Fruit fly (Drosophila melanogaster) whole organism, wandering third instar larva: ENCODE results near the gene Dip-B.
A peak's percentile ranks its signal among the peaks of the same experiment; 100 is the strongest.

Source experiments
- Abd-B ChIP-seq: fragments of >200 bp; optimal IDR thresholded peaks from 2 replicates; lab custom pipeline; 2017; ENCODE audit warnings: missing biosample characterization, missing genetic modification characterization
- CG32264 ChIP-seq: fragments of 200-800 bp; sonication (Bioruptor generic); optimal IDR thresholded peaks from 2 replicates; lab custom pipeline; 2016; ENCODE audit warnings: missing biosample characterization, missing genetic modification characterization
- CG9705 ChIP-seq: fragments of 200-800 bp; sonication (Bioruptor generic); optimal IDR thresholded peaks from 2 replicates; lab custom pipeline; 2018; ENCODE audit warnings: missing biosample characterization, mild to moderate bottlenecking, missing genetic modification characterization
- CrebA ChIP-seq: fragments of 200-800 bp; sonication (Bioruptor generic); optimal IDR thresholded peaks from 2 replicates; lab custom pipeline; 2016; ENCODE audit warnings: missing biosample characterization, mild to moderate bottlenecking, missing genetic modification characterization, borderline replicate concordance
- Dfd ChIP-seq: fragments of >200 bp; optimal IDR thresholded peaks from 2 replicates; lab custom pipeline; 2017; ENCODE audit warnings: missing biosample characterization, missing genetic modification characterization
- Dif ChIP-seq: fragments of 200-275, 200-300 bp; sonication (Bioruptor generic); optimal IDR thresholded peaks from 2 replicates; lab custom pipeline; 2018; ENCODE audit warnings: missing biosample characterization, missing genetic modification characterization; ENCODE audit not compliant: partially characterized antibody
- GATAd ChIP-seq: sonication (Bioruptor generic); optimal IDR thresholded peaks from 2 replicates; lab custom pipeline; 2016; ENCODE audit warnings: missing biosample characterization, missing genetic modification characterization
- HLH106 ChIP-seq: fragments of 200-800 bp; optimal IDR thresholded peaks from 3 replicates; lab custom pipeline; 2019; ENCODE audit warnings: missing biosample characterization, mild to moderate bottlenecking, missing genetic modification characterization, moderate library complexity
- Hnf4 ChIP-seq: fragments of 200-800 bp; sonication (Bioruptor generic); optimal IDR thresholded peaks from 2 replicates; lab custom pipeline; 2016; ENCODE audit warnings: missing biosample characterization, mild to moderate bottlenecking, missing genetic modification characterization
- Hr78 ChIP-seq: fragments of >200 bp; optimal IDR thresholded peaks from 2 replicates; lab custom pipeline; 2017; ENCODE audit warnings: missing biosample characterization, missing genetic modification characterization
- Hr83 ChIP-seq: fragments of 200-300 bp; sonication (Bioruptor generic); optimal IDR thresholded peaks from 2 replicates; lab custom pipeline; 2016; ENCODE audit warnings: missing biosample characterization, mild to moderate bottlenecking, missing genetic modification characterization, moderate library complexity; ENCODE audit not compliant: poor library complexity, severe bottlenecking
- Myc ChIP-seq: fragments of >200 bp; optimal IDR thresholded peaks from 2 replicates; lab custom pipeline; 2017
- OdsH ChIP-seq: fragments of 200-800 bp; sonication (Bioruptor generic); optimal IDR thresholded peaks from 2 replicates; lab custom pipeline; 2016; ENCODE audit warnings: missing biosample characterization, mild to moderate bottlenecking, missing genetic modification characterization
- Sp1 ChIP-seq: fragments of 200-800 bp; sonication (Bioruptor generic); optimal IDR thresholded peaks from 3 replicates; lab custom pipeline; 2019; ENCODE audit warnings: missing biosample characterization, mild to moderate bottlenecking, missing genetic modification characterization, moderate library complexity
- Vsx2 ChIP-seq: fragments of 200-300, 225-300 bp; sonication (Bioruptor generic); optimal IDR thresholded peaks from 2 replicates; lab custom pipeline; 2018; ENCODE audit warnings: missing biosample characterization, missing genetic modification characterization; ENCODE audit not compliant: partially characterized antibody
- br ChIP-seq: fragments of 200-800 bp; sonication (Bioruptor generic); optimal IDR thresholded peaks from 2 replicates; lab custom pipeline; 2016; ENCODE audit warnings: missing biosample characterization, missing genetic modification characterization
- dmrt93B ChIP-seq: fragments of 200-800 bp; sonication (Bioruptor generic); optimal IDR thresholded peaks from 2 replicates; lab custom pipeline; 2018; ENCODE audit warnings: missing biosample characterization, mild to moderate bottlenecking, missing genetic modification characterization
- dsf ChIP-seq: sonication (Bioruptor generic); optimal IDR thresholded peaks from 2 replicates; lab custom pipeline; 2016; ENCODE audit warnings: missing biosample characterization, missing genetic modification characterization, borderline replicate concordance
- ey ChIP-seq: fragments of 200-800 bp; sonication (Bioruptor generic); optimal IDR thresholded peaks from 2 replicates; lab custom pipeline; 2016; ENCODE audit warnings: missing biosample characterization, missing genetic modification characterization
- foxo ChIP-seq, 2 experiments: fragments of 200-800 bp; sonication (Bioruptor generic); optimal IDR thresholded peaks; 2 replicates in 1 of 2; 3 replicates in 1 of 2; lab custom pipeline; 2016 to 2017; ENCODE audit warnings: missing biosample characterization in 2 of 2, missing genetic modification characterization in 2 of 2
- fru ChIP-seq: fragments of 200-800 bp; sonication (Bioruptor generic); optimal IDR thresholded peaks from 3 replicates; lab custom pipeline; 2016; ENCODE audit warnings: missing biosample characterization, mild to moderate bottlenecking, missing genetic modification characterization
- h ChIP-seq: fragments of 200-800 bp; sonication (Bioruptor generic); optimal IDR thresholded peaks from 3 replicates; lab custom pipeline; 2016; ENCODE audit warnings: missing biosample characterization, mild to moderate bottlenecking, missing genetic modification characterization
- jim ChIP-seq: fragments of 175-275, 200-325 bp; sonication (Bioruptor generic); optimal IDR thresholded peaks from 2 replicates; lab custom pipeline; 2016; ENCODE audit warnings: missing biosample characterization, mild to moderate bottlenecking, missing genetic modification characterization
- pan ChIP-seq: fragments of >200 bp; optimal IDR thresholded peaks from 2 replicates; lab custom pipeline; 2017
- psq ChIP-seq: fragments of 200-800 bp; sonication (Bioruptor generic); optimal IDR thresholded peaks from 3 replicates; lab custom pipeline; 2017; ENCODE audit warnings: missing biosample characterization, mild to moderate bottlenecking, missing genetic modification characterization, moderate library complexity
- rgr ChIP-seq: fragments of 200-800 bp; sonication (Bioruptor generic); optimal IDR thresholded peaks from 3 replicates; lab custom pipeline; 2016; ENCODE audit warnings: missing biosample characterization, mild to moderate bottlenecking, missing genetic modification characterization
- sv ChIP-seq: fragments of 200-800 bp; sonication (Bioruptor generic); optimal IDR thresholded peaks from 3 replicates; lab custom pipeline; 2016; ENCODE audit warnings: missing biosample characterization, missing genetic modification characterization
- usp ChIP-seq: fragments of >200 bp; optimal IDR thresholded peaks from 2 replicates; lab custom pipeline; 2017; ENCODE audit warnings: missing biosample characterization, missing genetic modification characterization
- woc ChIP-seq: sonication (Bioruptor generic); optimal IDR thresholded peaks from 2 replicates; lab custom pipeline; 2016; ENCODE audit warnings: missing biosample characterization, mild to moderate bottlenecking, missing genetic modification characterization

Gene Dip-B

dm6 chr3R:13782035-13782434 lies at the start of gene Dip-B:
TSS of gene Dip-B (plus strand) at chr3R:13782288.
- TF ChIP-seq fru (GFP tag; lab: Kevin White, UChicago) (no peak), Myc (lab: Kevin White, UChicago) (peak; percentile 51), CG9705 (GFP tag; lab: Kevin White, UChicago) (no peak), pan (lab: Kevin White, UChicago) (peak; percentile 33), jim (GFP tag; lab: Kevin White, UChicago) (no peak), CG32264 (GFP tag; lab: Kevin White, UChicago) (no peak), br (GFP tag; lab: Kevin White, UChicago) (no peak), rgr (GFP tag; lab: Kevin White, UChicago) (no peak), woc (GFP tag; lab: Kevin White, UChicago) (no peak)
- TF ChIP-seq, all 38 proteins: peak for 2

- no peak for TF ChIP-seq foxo (GFP tag; optimal IDR thresholded peaks at IDR 0.05; lab: Kevin White, UChicago)
- no peak for TF ChIP-seq Hr78 (GFP tag; lab: Kevin White, UChicago)
These were observed 46.7 kb upstream of the Dip-B start for dm6 chr3R:13735304-13735898.

dm6 chr3R:13746066-13746673 lies 35.9 kb upstream of the Dip-B start:
- TF ChIP-seq dmrt93B (GFP tag; lab: Kevin White, UChicago) (no peak), Hnf4 (GFP tag; lab: Kevin White, UChicago) (no peak), CrebA (no peak), sv (no peak), Dfd (GFP tag; lab: Kevin White, UChicago) (peak; percentile 93)

- TF ChIP-seq woc (GFP tag; lab: Kevin White, UChicago) (no peak), ey (GFP tag; lab: Kevin White, UChicago) (no peak), Dif (GFP tag; lab: Kevin White, UChicago) (no peak), OdsH (GFP tag; lab: Kevin White, UChicago) (no peak), Dfd (GFP tag; lab: Kevin White, UChicago) (no peak), psq (GFP tag; lab: Kevin White, UChicago) (no peak), GATAd (GFP tag; lab: Kevin White, UChicago) (no peak), br (GFP tag; lab: Kevin White, UChicago) (no peak), rgr (GFP tag; lab: Kevin White, UChicago) (no peak), pan (lab: Kevin White, UChicago) (no peak), Sp1 (no peak), CG32264 (GFP tag; lab: Kevin White, UChicago) (no peak), fru (GFP tag; lab: Kevin White, UChicago) (no peak), Hnf4 (GFP tag; lab: Kevin White, UChicago) (no peak), dsf (GFP tag; lab: Kevin White, UChicago) (no peak), Hr83 (no peak), CG9705 (GFP tag; lab: Kevin White, UChicago) (no peak), Abd-B (GFP tag; lab: Kevin White, UChicago) (no peak)
These were observed 20.5 kb upstream of the Dip-B start for dm6 chr3R:13761563-13761962.

- TF ChIP-seq Sp1 (no peak), rgr (GFP tag; lab: Kevin White, UChicago) (no peak), Abd-B (GFP tag; lab: Kevin White, UChicago) (no peak), Hr83 (no peak), Dfd (GFP tag; lab: Kevin White, UChicago) (no peak), sv (no peak), br (GFP tag; lab: Kevin White, UChicago) (no peak), pan (lab: Kevin White, UChicago) (no peak), HLH106 (tag; lab: Kevin White, UChicago) (no peak), h (no peak), dsf (GFP tag; lab: Kevin White, UChicago) (no peak), usp (GFP tag; lab: Kevin White, UChicago) (no peak), Myc (lab: Kevin White, UChicago) (no peak), psq (GFP tag; lab: Kevin White, UChicago) (no peak), Vsx2 (no peak)
- TF ChIP-seq, all 38 proteins: peak for 0
These were observed 17.1 kb upstream of the Dip-B start for dm6 chr3R:13765001-13765400.
